Worm (Caenorhabditis elegans) whole organism, midembryonic: ENCODE results near the gene srt-19.
"Not testable (repeated sequence)": the region's sequence is repeated elsewhere in the genome, so short reads cannot be mapped to it uniquely, and the experiment has no call there.

Experiments
- T22C8.4 ChIP-seq: fragments of 200-800 bp; sonication (Bioruptor generic); IDR thresholded peaks from 2 replicates; pipeline ENCODE4 v1.3.6; 2022; ENCODE audit warnings: missing genetic modification characterization, missing compliant biosample characterization
- klf-2 ChIP-seq: fragments of 200-800 bp; sonication (Bioruptor generic); conservative IDR thresholded peaks from 2 replicates; pipeline ENCODE4 v1.3.6; 2022; ENCODE audit warnings: missing genetic modification reagents, missing genetic modification characterization, missing compliant biosample characterization
- ref-1 ChIP-seq: fragments of 200-800 bp; sonication (Bioruptor generic); conservative IDR thresholded peaks from 2 replicates; pipeline ENCODE4 v1.3.6; 2022; ENCODE audit warnings: missing genetic modification reagents, missing genetic modification characterization, missing compliant biosample characterization

ce11 chrV:4281699-4282098 is 3.1 kb upstream of the srt-19 start, which contains the start of gene srt-37:
- TF ChIP-seq klf-2, T22C8.4, ref-1 (GFP tag; lab: Robert Waterston, UW): not testable (repeated sequence)
